Fruit fly (Drosophila melanogaster) whole organism, embryonic: ENCODE results near the gene bb8.

Experiments
- Ada2b ChIP-seq: fragments of 200-800 bp; sonication (Bioruptor generic); IDR thresholded peaks from 2 replicates; pipeline ENCODE4 v1.3.6; 2022; ENCODE audit warnings: missing biosample characterization, missing genetic modification characterization
- Aef1 ChIP-seq: fragments of 200-800 bp; sonication (Bioruptor generic); IDR thresholded peaks from 3 replicates; pipeline ENCODE4 v1.3.6; 2022; ENCODE audit warnings: missing biosample characterization, missing genetic modification characterization
- B-H2 ChIP-seq: fragments of 200-800 bp; sonication (Bioruptor generic); optimal IDR thresholded peaks from 2 replicates; lab custom pipeline; 2018; ENCODE audit warnings: missing biosample characterization, mild to moderate bottlenecking, missing genetic modification characterization
- CG10321 ChIP-seq: fragments of 200-800 bp; sonication (Bioruptor generic); IDR thresholded peaks from 2 replicates; pipeline ENCODE4 v1.3.6; 2022; ENCODE audit warnings: missing biosample characterization, missing genetic modification characterization
- CG11456 ChIP-seq: fragments of 200-800 bp; sonication (Bioruptor generic); IDR thresholded peaks from 3 replicates; pipeline ENCODE4 v1.3.6; 2022; ENCODE audit warnings: missing biosample characterization, missing genetic modification characterization
- CG11695 ChIP-seq: fragments of 200-800 bp; sonication (Bioruptor generic); IDR thresholded peaks from 3 replicates; pipeline ENCODE4 v1.3.6; 2022; ENCODE audit warnings: missing biosample characterization, missing genetic modification characterization
- CG12299 ChIP-seq: fragments of 200-800 bp; sonication (Bioruptor generic); optimal IDR thresholded peaks from 2 replicates; lab custom pipeline; 2018; ENCODE audit warnings: missing biosample characterization, mild to moderate bottlenecking, missing genetic modification characterization
- CG16815 ChIP-seq: fragments of 200-800 bp; sonication (Bioruptor generic); optimal IDR thresholded peaks from 3 replicates; lab custom pipeline; 2017; ENCODE audit warnings: missing biosample characterization, mild to moderate bottlenecking, missing genetic modification characterization
- CG16863 ChIP-seq: fragments of 200-800 bp; sonication (Bioruptor generic); optimal IDR thresholded peaks from 3 replicates; lab custom pipeline; 2016; ENCODE audit warnings: missing biosample characterization, missing genetic modification characterization
- CG18476 ChIP-seq: fragments of 200-800 bp; sonication (Bioruptor generic); optimal IDR thresholded peaks from 2 replicates; lab custom pipeline; 2016; ENCODE audit warnings: missing biosample characterization, mild to moderate bottlenecking, missing genetic modification characterization
- CG3281 ChIP-seq: fragments of 200-800 bp; sonication (Bioruptor generic); optimal IDR thresholded peaks from 3 replicates; lab custom pipeline; 2017; ENCODE audit warnings: missing biosample characterization, mild to moderate bottlenecking, missing genetic modification characterization
- CG4424 ChIP-seq: fragments of 200-800 bp; sonication (Bioruptor generic); optimal IDR thresholded peaks from 3 replicates; lab custom pipeline; 2016; ENCODE audit warnings: missing biosample characterization, missing genetic modification characterization
- CG4854 ChIP-seq: fragments of 200-800 bp; sonication (Bioruptor generic); optimal IDR thresholded peaks from 2 replicates; lab custom pipeline; 2016; ENCODE audit warnings: missing biosample characterization, missing genetic modification characterization, inconsistent platforms
- CG6272 ChIP-seq: fragments of 200-800 bp; sonication (Bioruptor generic); IDR thresholded peaks from 2 replicates; pipeline ENCODE4 v1.3.6; 2022; ENCODE audit warnings: missing biosample characterization, missing genetic modification characterization
- CG6654 ChIP-seq: fragments of 200-800 bp; sonication (Bioruptor generic); optimal IDR thresholded peaks from 2 replicates; lab custom pipeline; 2017; ENCODE audit warnings: missing biosample characterization, mild to moderate bottlenecking, missing genetic modification characterization
- CG7372 ChIP-seq: fragments of 200-800 bp; sonication (Bioruptor generic); IDR thresholded peaks from 2 replicates; pipeline ENCODE4 v1.3.6; 2022; ENCODE audit warnings: missing biosample characterization, missing genetic modification characterization
- CG8388 ChIP-seq: fragments of 200-800 bp; sonication (Bioruptor generic); optimal IDR thresholded peaks from 2 replicates; lab custom pipeline; 2019; ENCODE audit warnings: missing biosample characterization, mild to moderate bottlenecking, missing genetic modification characterization, moderate library complexity
- CG8944 ChIP-seq: fragments of 200-800 bp; sonication (Bioruptor generic); optimal IDR thresholded peaks from 3 replicates; lab custom pipeline; 2016; ENCODE audit warnings: missing biosample characterization, missing genetic modification characterization
- Chrac-16 ChIP-seq: fragments of 200-800 bp; sonication (Bioruptor generic); optimal IDR thresholded peaks from 3 replicates; lab custom pipeline; 2016; ENCODE audit warnings: missing biosample characterization, missing genetic modification characterization
- Dad ChIP-seq: fragments of 200-800 bp; sonication (Bioruptor generic); optimal IDR thresholded peaks from 3 replicates; lab custom pipeline; 2016; ENCODE audit warnings: missing biosample characterization, missing genetic modification characterization
- E2f1 ChIP-seq: fragments of 200-800 bp; sonication (Bioruptor generic); IDR thresholded peaks from 2 replicates; pipeline ENCODE4 v1.3.6; 2022; ENCODE audit warnings: missing biosample characterization, missing genetic modification characterization
- Ets97D ChIP-seq: fragments of 200-800 bp; sonication (Bioruptor generic); optimal IDR thresholded peaks from 3 replicates; lab custom pipeline; 2016; ENCODE audit warnings: missing biosample characterization, missing genetic modification characterization
- H2.0 ChIP-seq: fragments of 200-800 bp; sonication (Bioruptor generic); IDR thresholded peaks from 2 replicates; pipeline ENCODE4 v1.3.6; 2022; ENCODE audit warnings: missing biosample characterization, missing genetic modification characterization
- HHEX ChIP-seq: fragments of 200-800 bp; sonication (Bioruptor generic); optimal IDR thresholded peaks from 3 replicates; lab custom pipeline; 2017; ENCODE audit warnings: missing biosample characterization, mild to moderate bottlenecking, missing genetic modification characterization, missing genetic modification reagents
- Hr3 ChIP-seq: fragments of 200-800 bp; sonication (Bioruptor generic); optimal IDR thresholded peaks from 3 replicates; lab custom pipeline; 2016; ENCODE audit warnings: missing biosample characterization, missing genetic modification characterization
- Hsf ChIP-seq: fragments of 200-800 bp; sonication (Bioruptor generic); optimal IDR thresholded peaks from 3 replicates; lab custom pipeline; 2016; ENCODE audit warnings: missing biosample characterization, missing genetic modification characterization
- Lhr ChIP-seq: fragments of 200-800 bp; sonication (Bioruptor generic); optimal IDR thresholded peaks from 3 replicates; lab custom pipeline; 2017; ENCODE audit warnings: mild to moderate bottlenecking, missing biosample characterization, missing genetic modification reagents, missing genetic modification characterization
- Med ChIP-seq: fragments of 200-800 bp; sonication (Bioruptor generic); peaks from one replicate; lab custom pipeline; 2016; ENCODE audit warnings: missing biosample characterization, missing genetic modification characterization, mild to moderate bottlenecking, inconsistent platforms, moderate library complexity
- Myb ChIP-seq: fragments of 200-800 bp; sonication (Bioruptor generic); optimal IDR thresholded peaks from 2 replicates; lab custom pipeline; 2016; ENCODE audit warnings: missing biosample characterization, missing genetic modification characterization
- Sin3A ChIP-seq: fragments of >200 bp; optimal IDR thresholded peaks from 2 replicates; lab custom pipeline; 2018
- Sox100B ChIP-seq: fragments of 200-800 bp; sonication (Bioruptor generic); optimal IDR thresholded peaks from 3 replicates; lab custom pipeline; 2018; ENCODE audit warnings: missing biosample characterization, mild to moderate bottlenecking, missing genetic modification characterization
- Sox102F ChIP-seq: fragments of 200-800 bp; sonication (Bioruptor generic); optimal IDR thresholded peaks from 2 replicates; lab custom pipeline; 2018; ENCODE audit warnings: missing biosample characterization, mild to moderate bottlenecking, missing genetic modification characterization, moderate library complexity
- az2 ChIP-seq: fragments of 200-800 bp; sonication (Bioruptor generic); optimal IDR thresholded peaks from 3 replicates; lab custom pipeline; 2016; ENCODE audit warnings: missing biosample characterization, missing genetic modification characterization
- cas ChIP-seq: fragments of 200-800 bp; sonication (Bioruptor generic); IDR thresholded peaks from 2 replicates; pipeline ENCODE4 v1.3.6; 2022; ENCODE audit warnings: missing biosample characterization, missing genetic modification characterization
- chif ChIP-seq, 2 experiments: fragments of 200-800 bp; sonication (Bioruptor generic); optimal IDR thresholded peaks; 3 replicates each; lab custom pipeline; 2016; ENCODE audit warnings: missing biosample characterization in 2 of 2, missing genetic modification characterization in 2 of 2
- cwo ChIP-seq: fragments of 200-800 bp; sonication (Bioruptor generic); optimal IDR thresholded peaks from 3 replicates; lab custom pipeline; 2017; ENCODE audit warnings: missing biosample characterization, missing genetic modification characterization, mild to moderate bottlenecking, moderate library complexity, missing genetic modification reagents
- ems ChIP-seq: fragments of 200-800 bp; sonication (Bioruptor generic); optimal IDR thresholded peaks from 3 replicates; lab custom pipeline; 2016; ENCODE audit warnings: missing biosample characterization, missing genetic modification characterization
- eve ChIP-seq, 2 experiments: fragments of >200 bp; optimal IDR thresholded peaks; 2 replicates each; lab custom pipeline; 2017; ENCODE audit warnings: missing biosample characterization in 2 of 2, missing genetic modification characterization in 2 of 2
- ewg ChIP-seq: fragments of 200-800 bp; sonication (Bioruptor generic); optimal IDR thresholded peaks from 3 replicates; lab custom pipeline; 2017; ENCODE audit warnings: mild to moderate bottlenecking, missing biosample characterization, missing genetic modification reagents, missing genetic modification characterization
- jumu ChIP-seq: fragments of 200-800 bp; sonication (Bioruptor generic); optimal IDR thresholded peaks from 3 replicates; lab custom pipeline; 2016; ENCODE audit warnings: missing biosample characterization, missing genetic modification characterization
- kay ChIP-seq: fragments of 200-800 bp; sonication (Bioruptor generic); optimal IDR thresholded peaks from 2 replicates; lab custom pipeline; 2016; ENCODE audit warnings: missing biosample characterization, missing genetic modification characterization
- lilli ChIP-seq: fragments of 200-800 bp; sonication (Bioruptor generic); optimal IDR thresholded peaks from 3 replicates; lab custom pipeline; 2016; ENCODE audit warnings: missing biosample characterization, missing genetic modification characterization
- maf-S ChIP-seq: fragments of 200-800 bp; sonication (Bioruptor generic); optimal IDR thresholded peaks from 2 replicates; lab custom pipeline; 2016; ENCODE audit warnings: missing biosample characterization, missing genetic modification characterization
- mam ChIP-seq: fragments of 200-800 bp; sonication (Bioruptor generic); optimal IDR thresholded peaks from 3 replicates; lab custom pipeline; 2016; ENCODE audit warnings: missing biosample characterization, missing genetic modification characterization
- sisA ChIP-seq: fragments of 200-800 bp; sonication (Bioruptor generic); IDR thresholded peaks from 2 replicates; pipeline ENCODE4 v1.3.6; 2022; ENCODE audit warnings: missing biosample characterization, missing genetic modification characterization
- so ChIP-seq: fragments of 200-800 bp; sonication (Bioruptor generic); IDR thresholded peaks from 3 replicates; pipeline ENCODE4 v1.3.6; 2022; ENCODE audit warnings: missing biosample characterization, missing genetic modification characterization
- ssp ChIP-seq: fragments of 200-800 bp; sonication (Bioruptor generic); IDR thresholded peaks from 2 replicates; pipeline ENCODE4 v1.3.6; 2022; ENCODE audit warnings: missing biosample characterization, missing genetic modification characterization
- tna ChIP-seq: fragments of 200-800 bp; sonication (Bioruptor generic); IDR thresholded peaks from 2 replicates; pipeline ENCODE4 v1.3.6; 2022; ENCODE audit warnings: missing biosample characterization, missing genetic modification characterization; ENCODE audit not compliant: partially characterized antibody
- tx ChIP-seq: fragments of 200-800 bp; sonication (Bioruptor generic); optimal IDR thresholded peaks from 2 replicates; lab custom pipeline; 2016; ENCODE audit warnings: missing biosample characterization, missing genetic modification characterization
- usp ChIP-seq: fragments of >200 bp; optimal IDR thresholded peaks from 2 replicates; lab custom pipeline; 2017; ENCODE audit warnings: missing biosample characterization, missing genetic modification characterization
- zen ChIP-seq: fragments of 200-800 bp; sonication (Bioruptor generic); optimal IDR thresholded peaks from 3 replicates; lab custom pipeline; 2018; ENCODE audit warnings: missing biosample characterization, mild to moderate bottlenecking, missing genetic modification characterization, moderate library complexity

bb8 gene

dm6 chr3R:23239934-23240632, 49.9 kb downstream of the bb8 start (continued):
- TF ChIP-seq H2.0 (GFP tag; lab: Robert Waterston, UW), result peak; percentile 43; the same call in 1 of the 2 replicates
- TF ChIP-seq jumu (GFP tag; lab: Kevin White, UChicago), result no peak
- peak; percentile 34 for TF ChIP-seq CG16863 (GFP tag; lab: Kevin White, UChicago)
- TF ChIP-seq Myb (GFP tag; lab: Kevin White, UChicago), result peak; percentile 20
- TF ChIP-seq CG16815, result no peak
- peak; percentile 38 for TF ChIP-seq az2 (GFP tag; lab: Kevin White, UChicago)
- peak; percentile 67 for TF ChIP-seq sisA
- peak; percentile 76 for TF ChIP-seq CG3281 (GFP tag; lab: Kevin White, UChicago)
- TF ChIP-seq Chrac-16 (GFP tag; lab: Kevin White, UChicago), result peak; percentile 3
- TF ChIP-seq tx (GFP tag; lab: Kevin White, UChicago), result peak; percentile 29
- peak; percentile 18 for TF ChIP-seq Hr3 (GFP tag; lab: Kevin White, UChicago)
- peak; percentile 2 to 27 for TF ChIP-seq chif (GFP tag; optimal IDR thresholded peaks at IDR 0.05; lab: Kevin White, UChicago)
- peak; percentile 35 for TF ChIP-seq Hsf (GFP tag; lab: Kevin White, UChicago)
- peak; percentile 61 for TF ChIP-seq Aef1 (GFP tag; lab: Robert Waterston, UW)
- TF ChIP-seq B-H2 (GFP tag; lab: Kevin White, UChicago), result no peak
- peak; percentile 2 for TF ChIP-seq CG18476
- 0 out of 3 replicates have a peak, but pooled peaks have one; percentile 10 for TF ChIP-seq CG11456
- TF ChIP-seq CG12299 (tag; lab: Kevin White, UChicago), result peak; percentile 25
- peak; percentile 70; the same call in 2 of the 3 replicates for TF ChIP-seq CG11695
- peak; percentile 64 for TF ChIP-seq cwo (GFP tag; lab: Kevin White, UChicago)
- peak; percentile 30 for TF ChIP-seq kay (GFP tag; lab: Kevin White, UChicago)
- TF ChIP-seq CG4854 (GFP tag; lab: Kevin White, UChicago), result peak; percentile 15
- TF ChIP-seq Sox100B (GFP tag; lab: Kevin White, UChicago), result peak; percentile 73
- no peak for TF ChIP-seq usp (GFP tag; lab: Kevin White, UChicago)
- no peak for TF ChIP-seq Sin3A
- TF ChIP-seq Sox102F (GFP tag; lab: Kevin White, UChicago), result peak; percentile 71
- peak; percentile 37 for TF ChIP-seq zen (tag; lab: Kevin White, UChicago)
- TF ChIP-seq mam (GFP tag; lab: Kevin White, UChicago), result peak; percentile 62
- peak; percentile 65 for TF ChIP-seq lilli (GFP tag; lab: Kevin White, UChicago)
- peak; percentile 93 for TF ChIP-seq Med (GFP tag; lab: Kevin White, UChicago)
- TF ChIP-seq tna, result no peak
- TF ChIP-seq CG4424 (GFP tag; lab: Kevin White, UChicago), result peak; percentile 37
- peak; percentile 29; the same call in 1 of the 2 replicates for TF ChIP-seq CG10321 (GFP tag; lab: Robert Waterston, UW)
- TF ChIP-seq CG7372, result peak; percentile 45; the same call in 1 of the 2 replicates
- peak; percentile 32 for TF ChIP-seq CG8944 (GFP tag; lab: Kevin White, UChicago)
- peak; percentile 22 for TF ChIP-seq Dad
- peak; percentile 31 for TF ChIP-seq ems (GFP tag; lab: Kevin White, UChicago)
- peak; percentile 75 for TF ChIP-seq Ada2b (GFP tag; lab: Robert Waterston, UW)
- peak; percentile 64 for TF ChIP-seq CG6272 (GFP tag; lab: Robert Waterston, UW)
- peak; percentile 97 for TF ChIP-seq ewg (GFP tag; lab: Kevin White, UChicago)
- TF ChIP-seq so, result peak; percentile 72; the same call in 2 of the 3 replicates
- TF ChIP-seq ssp (GFP tag; lab: Robert Waterston, UW), result peak; percentile 49
- TF ChIP-seq Ets97D (GFP tag; lab: Kevin White, UChicago), result peak; percentile 27
- TF ChIP-seq HHEX, result peak; percentile 43
- TF ChIP-seq E2f1, result peak; percentile 59
- TF ChIP-seq Lhr, result no peak
- peak; percentile 36 for TF ChIP-seq CG6654 (GFP tag; lab: Kevin White, UChicago)
- peak; percentile 58 for TF ChIP-seq CG8388
- TF ChIP-seq eve (GFP tag; optimal IDR thresholded peaks at IDR 0.05; lab: Kevin White, UChicago), result peak in 1 of 2 experiments; percentile 37
- TF ChIP-seq cas (GFP tag; lab: Robert Waterston, UW), result no peak
- peak; percentile 25 for TF ChIP-seq maf-S (GFP tag; lab: Kevin White, UChicago)
